Worm (Caenorhabditis elegans) whole organism, L4 larva: ENCODE results near the gene dlg-1.

ENCODE experiments used
- F37D6.2 ChIP-seq: sonication (generic microtip); optimal IDR thresholded peaks from 2 replicates; lab custom pipeline; 2016; ENCODE audit warnings: mild to moderate bottlenecking, missing genetic modification characterization, missing compliant biosample characterization
- ceh-82 ChIP-seq: sonication (generic microtip); optimal IDR thresholded peaks from 2 replicates; lab custom pipeline; 2017; ENCODE audit warnings: missing biosample characterization, missing genetic modification characterization
- ces-1 ChIP-seq: fragments of 150-350 bp; sonication (generic microtip); optimal IDR thresholded peaks from 4 replicates; lab custom pipeline; 2014; ENCODE audit warnings: missing biosample characterization, missing genetic modification reagents, missing genetic modification characterization
- fos-1 ChIP-seq: fragments of 150-350 bp; optimal IDR thresholded peaks from 2 replicates; lab custom pipeline; 2014; ENCODE audit warnings: missing biosample characterization, missing genetic modification characterization
- hlh-30 ChIP-seq: sonication (generic microtip); optimal IDR thresholded peaks from 2 replicates; lab custom pipeline; 2017; ENCODE audit warnings: antibody characterized with exemption, mild to moderate bottlenecking, missing genetic modification characterization, missing compliant biosample characterization; ENCODE audit not compliant: insufficient read depth
- lsy-2 ChIP-seq, 2 experiments: fragments of 150-350 bp in 1 of 2; sonication (generic microtip) in 1 of 2; optimal IDR thresholded peaks; 2 replicates each; lab custom pipeline; 2014 to 2017; ENCODE audit warnings: missing biosample characterization in 2 of 2, missing genetic modification characterization in 2 of 2
- mes-2 ChIP-seq: sonication (generic microtip); optimal IDR thresholded peaks from 2 replicates; lab custom pipeline; 2016; ENCODE audit warnings: missing genotype, mild to moderate bottlenecking, missing genetic modification characterization, missing compliant biosample characterization; ENCODE audit not compliant: poor library complexity, severe bottlenecking
- nhr-28 ChIP-seq: fragments of 150-350 bp; optimal IDR thresholded peaks from 2 replicates; lab custom pipeline; 2014; ENCODE audit warnings: missing biosample characterization, missing genetic modification characterization
- pha-4 ChIP-seq, 2 experiments: fragments of 150-350 bp in 1 of 2; fragments of 200-800 bp in 1 of 2; sonication (Bioruptor generic) in 1 of 2; IDR thresholded peaks in 1 of 2; optimal IDR thresholded peaks in 1 of 2; 2 replicates each; pipeline versions ENCODE4 v1.3.6 to Lab custom; 2014 to 2022; ENCODE audit warnings: missing genetic modification characterization in 2 of 2, missing genetic modification reagents in 2 of 2, missing biosample characterization in 1 of 2, missing compliant biosample characterization in 1 of 2
- skn-1 ChIP-seq: fragments of 150-350 bp; optimal IDR thresholded peaks from 2 replicates; lab custom pipeline; 2014; ENCODE audit warnings: missing biosample characterization, missing genetic modification characterization
- unc-39 ChIP-seq: sonication (generic microtip); optimal IDR thresholded peaks from 2 replicates; lab custom pipeline; 2017; ENCODE audit warnings: missing biosample characterization, missing genetic modification characterization
- unc-62 ChIP-seq, 3 experiments: fragments of 150-350 bp in 1 of 3; sonication (generic microtip); optimal IDR thresholded peaks in 2 of 3; peaks in 1 of 3; 1 replicate in 1 of 3; 2 replicates in 2 of 3; lab custom pipeline; 2014 to 2017; ENCODE audit warnings: missing biosample characterization in 3 of 3, missing genetic modification characterization in 3 of 3, missing genetic modification reagents in 3 of 3, missing genotype in 1 of 3
- zag-1 ChIP-seq: fragments of 150-350 bp; optimal IDR thresholded peaks from 2 replicates; lab custom pipeline; 2014; ENCODE audit warnings: missing biosample characterization, missing genetic modification characterization
- zip-11 ChIP-seq: fragments of 200-800 bp; sonication (Bioruptor generic); IDR thresholded peaks from 2 replicates; pipeline ENCODE4 v1.3.6; 2022; ENCODE audit warnings: missing genetic modification characterization, missing compliant biosample characterization

DNA sequence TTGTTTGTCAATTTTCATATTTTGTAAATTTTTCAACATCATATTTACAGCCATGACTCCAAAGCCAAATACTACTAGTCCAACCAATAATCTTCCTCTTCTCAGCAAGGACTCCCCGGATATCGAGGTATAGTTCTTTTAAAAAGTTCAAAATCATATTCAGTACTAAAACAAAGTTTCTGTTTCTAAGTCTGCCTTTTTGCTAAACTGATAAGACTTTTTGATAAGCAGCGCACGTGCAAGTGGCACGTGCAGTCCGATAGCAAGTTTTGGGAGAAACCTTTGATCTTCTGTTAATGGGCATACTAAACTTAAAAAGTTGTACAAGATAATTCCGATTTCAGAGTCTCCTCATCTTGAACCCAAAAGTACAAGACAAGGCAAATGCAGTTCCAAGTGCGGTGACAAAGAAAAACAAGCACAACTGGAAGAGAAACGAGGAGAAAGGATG is 11.7 kb upstream of the dlg-1 start, which contains the start of gene dpyd-1:
- TF ChIP-seq unc-62 (GFP tag; optimal IDR thresholded peaks at IDR 0.05 in 1 of 2; lab: Kevin White, UChicago) (no peak), unc-62 (tag; optimal IDR thresholded peaks at IDR 0.05; lab: Kevin White, UChicago) (no peak), F37D6.2 (tag; lab: Kevin White, UChicago) (no peak), skn-1 (tag; lab: Kevin White, UChicago) (no peak), pha-4 (GFP tag; IDR thresholded peaks at IDR 0.05; lab: Robert Waterston, UW) (no peak), pha-4 (tag; optimal IDR thresholded peaks at IDR 0.05; lab: Kevin White, UChicago) (no peak), nhr-28 (peak; percentile 50), fos-1 (no peak), ces-1 (GFP tag; lab: Kevin White, UChicago) (no peak), mes-2 (tag; lab: Kevin White, UChicago) (peak; percentile 20), zag-1 (tag; lab: Kevin White, UChicago) (no peak), zip-11 (GFP tag; lab: Robert Waterston, UW) (no peak), ceh-82 (tag; lab: Kevin White, UChicago) (no peak), unc-39 (tag; lab: Kevin White, UChicago) (no peak), hlh-30 (tag; lab: Kevin White, UChicago) (peak; percentile 72), lsy-2 (tag; optimal IDR thresholded peaks at IDR 0.05; lab: Kevin White, UChicago) (no peak)
